Worm (Caenorhabditis elegans) whole organism, mixed stage, embryonic: Measurements from ENCODE around the gene fbxa-73.

Source experiments
- bed-3 ChIP-seq: fragments of 200-800 bp; sonication (Bioruptor generic); optimal IDR thresholded peaks from 3 replicates; lab custom pipeline; 2018; ENCODE audit warnings: mild to moderate bottlenecking, missing genetic modification characterization, moderate library complexity, missing compliant biosample characterization
- blmp-1 ChIP-seq: fragments of 150-350 bp; optimal IDR thresholded peaks from 2 replicates; lab custom pipeline; 2014; ENCODE audit warnings: missing biosample characterization, missing genetic modification characterization
- elt-3 ChIP-seq: fragments of 150-350 bp; optimal IDR thresholded peaks from 2 replicates; lab custom pipeline; 2014; ENCODE audit warnings: missing biosample characterization, missing genetic modification characterization
- lin-13 ChIP-seq: fragments of 150-350 bp; optimal IDR thresholded peaks from 2 replicates; lab custom pipeline; 2014; ENCODE audit warnings: missing biosample characterization, missing genetic modification characterization
- lsy-2 ChIP-seq: fragments of 150-350 bp; optimal IDR thresholded peaks from 2 replicates; lab custom pipeline; 2014; ENCODE audit warnings: missing biosample characterization, missing genetic modification characterization
- mab-5 ChIP-seq: fragments of 150-350 bp; optimal IDR thresholded peaks from 2 replicates; lab custom pipeline; 2014; ENCODE audit warnings: missing biosample characterization, missing genetic modification characterization
- mls-2 ChIP-seq: sonication (generic microtip); optimal IDR thresholded peaks from 2 replicates; lab custom pipeline; 2016; ENCODE audit warnings: mild to moderate bottlenecking, missing genetic modification characterization, moderate library complexity, missing compliant biosample characterization
- nhr-12 ChIP-seq: fragments of 150-350 bp; optimal IDR thresholded peaks from 2 replicates; lab custom pipeline; 2014; ENCODE audit warnings: missing biosample characterization, missing genetic modification characterization
- pha-4 ChIP-seq: fragments of 150-350 bp; optimal IDR thresholded peaks from 2 replicates; lab custom pipeline; 2018; ENCODE audit warnings: missing biosample characterization, missing genetic modification reagents, missing genetic modification characterization
- snpc-4 ChIP-seq: fragments of 150-350 bp; optimal IDR thresholded peaks from 2 replicates; lab custom pipeline; 2014; ENCODE audit warnings: missing biosample characterization, missing genetic modification characterization
- unc-39 ChIP-seq: fragments of 150-350 bp; optimal IDR thresholded peaks from 2 replicates; lab custom pipeline; 2014; ENCODE audit warnings: missing biosample characterization, missing genetic modification characterization
- unc-62 ChIP-seq: fragments of 150-350 bp; optimal IDR thresholded peaks from 2 replicates; lab custom pipeline; 2014; ENCODE audit warnings: missing biosample characterization, missing genetic modification reagents, missing genetic modification characterization
- ztf-11 ChIP-seq: fragments of 150-350 bp; optimal IDR thresholded peaks from 2 replicates; lab custom pipeline; 2014; ENCODE audit warnings: missing biosample characterization, missing genetic modification characterization

DNA sequence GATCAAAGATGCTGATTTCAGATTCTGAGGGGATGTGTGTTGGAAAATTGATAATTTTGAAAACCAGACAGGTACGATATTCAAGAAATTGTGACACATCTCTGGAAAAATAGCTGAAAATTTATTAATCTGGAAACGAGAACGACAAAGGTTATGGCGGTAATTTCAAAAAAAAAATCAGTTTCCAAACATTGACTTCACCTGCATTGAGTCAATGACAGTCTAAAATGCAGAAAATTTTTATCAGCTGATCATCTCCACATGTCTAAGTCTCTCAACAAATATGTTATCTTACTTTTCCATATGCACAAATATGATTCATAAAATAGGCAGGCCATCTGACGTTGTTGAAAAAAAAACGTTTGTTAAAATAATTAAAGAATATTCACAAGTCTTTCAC, 18.8 kb downstream of the fbxa-73 start, which contains the start of gene fbxa-48:
- TF ChIP-seq blmp-1 = no peak
- TF ChIP-seq unc-39 (tag; lab: Kevin White, UChicago) = no peak
- no peak for TF ChIP-seq unc-62
- TF ChIP-seq pha-4 = no peak
- TF ChIP-seq nhr-12 (tag; lab: Kevin White, UChicago) = no peak
- no peak for TF ChIP-seq mls-2 (tag; lab: Kevin White, UChicago)
- no peak for TF ChIP-seq mab-5 (tag; lab: Kevin White, UChicago)
- TF ChIP-seq ztf-11 (tag; lab: Kevin White, UChicago) = no peak
- TF ChIP-seq lin-13 (tag; lab: Kevin White, UChicago) = no peak
- no peak for TF ChIP-seq bed-3 (GFP tag; lab: Kevin White, UChicago)
- TF ChIP-seq snpc-4 (tag; lab: Kevin White, UChicago) = no peak
- no peak for TF ChIP-seq elt-3
- TF ChIP-seq lsy-2 (tag; lab: Kevin White, UChicago) = no peak
